Worm (Caenorhabditis elegans) whole organism, young adult: ENCODE data around the gene F11C7.7.

Experiments
- C06A6.2 ChIP-seq: fragments of 200-800 bp; sonication (Bioruptor generic); conservative IDR thresholded peaks from 2 replicates; pipeline ENCODE4 v1.3.6; 2022; ENCODE audit warnings: missing genetic modification characterization, missing compliant biosample characterization
- F22D6.2 ChIP-seq: sonication (generic microtip); optimal IDR thresholded peaks from 2 replicates; lab custom pipeline; 2016; ENCODE audit warnings: mild to moderate bottlenecking, missing genetic modification characterization, missing compliant biosample characterization
- F33H1.4 ChIP-seq: fragments of 200-800 bp; sonication (Bioruptor generic); IDR thresholded peaks from 2 replicates; pipeline ENCODE4 v1.3.6; 2022; ENCODE audit warnings: missing genetic modification reagents, missing genetic modification characterization, missing compliant biosample characterization
- F39B2.1 ChIP-seq: fragments of 200-800 bp; sonication (Bioruptor generic); IDR thresholded peaks from 2 replicates; pipeline ENCODE4 v1.3.6; 2022; ENCODE audit warnings: missing genetic modification reagents, missing genetic modification characterization, missing compliant biosample characterization
- K11D2.4 ChIP-seq: fragments of 200-800 bp; sonication (Bioruptor generic); IDR thresholded peaks from 2 replicates; pipeline ENCODE4 v1.3.6; 2022; ENCODE audit warnings: missing genetic modification reagents, missing genetic modification characterization, missing compliant biosample characterization
- T26A5.8 ChIP-seq: sonication (generic microtip); optimal IDR thresholded peaks from 2 replicates; lab custom pipeline; 2016; ENCODE audit warnings: missing genetic modification characterization, missing compliant biosample characterization
- Y53F4B.3 ChIP-seq: fragments of 200-800 bp; sonication (Bioruptor generic); IDR thresholded peaks from 2 replicates; pipeline ENCODE4 v1.3.6; 2022; ENCODE audit warnings: missing genetic modification reagents, missing genetic modification characterization, missing compliant biosample characterization
- Y53G8AR.9 ChIP-seq: fragments of 200-800 bp; sonication (Bioruptor generic); conservative IDR thresholded peaks from 2 replicates; pipeline ENCODE4 v1.3.6; 2022; ENCODE audit warnings: missing genetic modification reagents, missing genetic modification characterization, missing compliant biosample characterization
- Y56A3A.18 ChIP-seq: fragments of 200-800 bp; sonication (Bioruptor generic); IDR thresholded peaks from 2 replicates; pipeline ENCODE4 v1.3.6; 2022; ENCODE audit warnings: missing genetic modification reagents, missing genetic modification characterization, missing compliant biosample characterization
- akir-1 ChIP-seq: fragments of 200-800 bp; sonication (Bioruptor generic); optimal IDR thresholded peaks from 2 replicates; lab custom pipeline; 2018; ENCODE audit warnings: mild to moderate bottlenecking, missing genetic modification characterization, moderate library complexity, missing compliant biosample characterization
- aptf-2 ChIP-seq: fragments of 200-800 bp; sonication (Bioruptor generic); conservative IDR thresholded peaks from 2 replicates; pipeline ENCODE4 v1.3.6; 2022; ENCODE audit warnings: missing genetic modification reagents, missing genetic modification characterization, missing compliant biosample characterization
- attf-6 ChIP-seq: fragments of 200-800 bp; sonication (Bioruptor generic); IDR thresholded peaks from 2 replicates; pipeline ENCODE4 v1.3.6; 2022; ENCODE audit warnings: missing genetic modification reagents, missing genetic modification characterization, missing compliant biosample characterization
- ccch-3 ChIP-seq: fragments of 200-800 bp; sonication (Bioruptor generic); optimal IDR thresholded peaks from 2 replicates; lab custom pipeline; 2018; ENCODE audit warnings: mild to moderate bottlenecking, missing genetic modification characterization, missing compliant biosample characterization
- ceh-40 ChIP-seq: fragments of 200-800 bp; sonication (Bioruptor generic); IDR thresholded peaks from 2 replicates; pipeline ENCODE4 v1.3.6; 2022; ENCODE audit warnings: missing genetic modification characterization, missing compliant biosample characterization
- dpff-1 ChIP-seq: sonication (generic microtip); optimal IDR thresholded peaks from 2 replicates; lab custom pipeline; 2017; ENCODE audit warnings: mild to moderate bottlenecking, missing genetic modification characterization, missing compliant biosample characterization
- him-1 ChIP-seq: sonication (generic microtip); optimal IDR thresholded peaks from 2 replicates; lab custom pipeline; 2016; ENCODE audit warnings: missing genotype, missing genetic modification reagents, missing genetic modification characterization, missing compliant biosample characterization
- hlh-12 ChIP-seq: sonication (generic microtip); optimal IDR thresholded peaks from 2 replicates; lab custom pipeline; 2016; ENCODE audit warnings: missing genetic modification characterization, missing compliant biosample characterization
- hmg-20 ChIP-seq: fragments of 200-800 bp; sonication (Bioruptor generic); IDR thresholded peaks from 2 replicates; pipeline ENCODE4 v1.3.6; 2022; ENCODE audit warnings: missing genetic modification reagents, missing genetic modification characterization, missing compliant biosample characterization
- lin-26 ChIP-seq: fragments of 200-800 bp; sonication (Bioruptor generic); IDR thresholded peaks from 2 replicates; pipeline ENCODE4 v1.3.6; 2022; ENCODE audit warnings: missing genetic modification reagents, missing genetic modification characterization, missing compliant biosample characterization
- lin-40 ChIP-seq: sonication (generic microtip); optimal IDR thresholded peaks from 2 replicates; lab custom pipeline; 2016; ENCODE audit warnings: missing genetic modification characterization, mild to moderate bottlenecking, missing compliant biosample characterization, missing genotype, missing genetic modification reagents
- lin-54 ChIP-seq: fragments of 200-800 bp; sonication (Bioruptor generic); optimal IDR thresholded peaks from 2 replicates; lab custom pipeline; 2018; ENCODE audit warnings: mild to moderate bottlenecking, missing genetic modification characterization, missing compliant biosample characterization
- lir-1 ChIP-seq: fragments of 200-800 bp; sonication (Bioruptor generic); conservative IDR thresholded peaks from 2 replicates; pipeline ENCODE4 v1.3.6; 2022; ENCODE audit warnings: missing genetic modification reagents, missing genetic modification characterization, missing compliant biosample characterization
- nfya-2 ChIP-seq: fragments of 200-800 bp; sonication (Bioruptor generic); IDR thresholded peaks from 2 replicates; pipeline ENCODE4 v1.3.6; 2022; ENCODE audit warnings: missing genetic modification reagents, missing genetic modification characterization, missing compliant biosample characterization
- nhr-120 ChIP-seq: fragments of 200-800 bp; sonication (Bioruptor generic); IDR thresholded peaks from 2 replicates; pipeline ENCODE4 v1.3.6; 2022; ENCODE audit warnings: missing genetic modification characterization, missing compliant biosample characterization
- nhr-90 ChIP-seq: sonication (generic microtip); optimal IDR thresholded peaks from 2 replicates; lab custom pipeline; 2016; ENCODE audit warnings: missing genotype, mild to moderate bottlenecking, missing genetic modification characterization, missing compliant biosample characterization
- rpc-1 ChIP-seq, 2 experiments: fragments of 150-350 bp in 1 of 2; sonication (generic microtip) in 1 of 2; optimal IDR thresholded peaks; 2 replicates each; lab custom pipeline; 2014 to 2018; ENCODE audit warnings: missing biosample characterization in 1 of 2, missing genetic modification characterization in 1 of 2, missing genetic modification reagents in 1 of 2, missing genotype in 1 of 2
- snpc-1.1 ChIP-seq: sonication (generic microtip); optimal IDR thresholded peaks from 2 replicates; lab custom pipeline; 2017; ENCODE audit warnings: missing genetic modification characterization, mild to moderate bottlenecking, missing compliant biosample characterization, antibody characterized with exemption, moderate library complexity, missing genotype, missing genetic modification reagents; ENCODE audit not compliant: insufficient read depth
- snpc-1.3 ChIP-seq: sonication (generic microtip); optimal IDR thresholded peaks from 2 replicates; lab custom pipeline; 2017; ENCODE audit warnings: missing genetic modification characterization, mild to moderate bottlenecking, missing compliant biosample characterization, antibody characterized with exemption, moderate library complexity, missing genotype, missing genetic modification reagents; ENCODE audit not compliant: insufficient read depth
- somi-1 ChIP-seq: fragments of 200-800 bp; sonication (Bioruptor generic); optimal IDR thresholded peaks from 2 replicates; lab custom pipeline; 2018; ENCODE audit warnings: mild to moderate bottlenecking, missing genetic modification characterization, missing compliant biosample characterization
- tbp1 ChIP-seq: fragments of 200-800 bp; sonication (Bioruptor generic); optimal IDR thresholded peaks from 2 replicates; lab custom pipeline; 2018; ENCODE audit warnings: mild to moderate bottlenecking, missing genetic modification characterization, missing compliant biosample characterization
- tbx-9 ChIP-seq: sonication (generic microtip); optimal IDR thresholded peaks from 2 replicates; lab custom pipeline; 2016; ENCODE audit warnings: borderline replicate concordance, missing genetic modification characterization, inconsistent platforms, missing compliant biosample characterization
- unc-130 ChIP-seq: sonication (generic microtip); optimal IDR thresholded peaks from 2 replicates; lab custom pipeline; 2016; ENCODE audit warnings: missing genetic modification reagents, missing genetic modification characterization, missing compliant biosample characterization
- zfh-2 ChIP-seq: fragments of 200-800 bp; sonication (Bioruptor generic); conservative IDR thresholded peaks from 2 replicates; pipeline ENCODE4 v1.3.6; 2022; ENCODE audit warnings: missing genetic modification reagents, missing genetic modification characterization, missing compliant biosample characterization
- zim-3 ChIP-seq: sonication (generic microtip); optimal IDR thresholded peaks from 2 replicates; lab custom pipeline; 2017; ENCODE audit warnings: mild to moderate bottlenecking, missing genetic modification characterization, moderate library complexity, missing compliant biosample characterization
- ztf-18 ChIP-seq: sonication (generic microtip); optimal IDR thresholded peaks from 2 replicates; lab custom pipeline; 2016; ENCODE audit warnings: missing genotype, mild to moderate bottlenecking, missing genetic modification characterization, missing compliant biosample characterization
- ztf-22 ChIP-seq: fragments of 200-800 bp; sonication (Bioruptor generic); optimal IDR thresholded peaks from 2 replicates; lab custom pipeline; 2018; ENCODE audit warnings: mild to moderate bottlenecking, missing genetic modification characterization, moderate library complexity, missing compliant biosample characterization
- ztf-26 ChIP-seq: sonication (generic microtip); optimal IDR thresholded peaks from 2 replicates; lab custom pipeline; 2017; ENCODE audit warnings: missing genetic modification characterization, missing compliant biosample characterization

The F11C7.7 gene

DNA sequence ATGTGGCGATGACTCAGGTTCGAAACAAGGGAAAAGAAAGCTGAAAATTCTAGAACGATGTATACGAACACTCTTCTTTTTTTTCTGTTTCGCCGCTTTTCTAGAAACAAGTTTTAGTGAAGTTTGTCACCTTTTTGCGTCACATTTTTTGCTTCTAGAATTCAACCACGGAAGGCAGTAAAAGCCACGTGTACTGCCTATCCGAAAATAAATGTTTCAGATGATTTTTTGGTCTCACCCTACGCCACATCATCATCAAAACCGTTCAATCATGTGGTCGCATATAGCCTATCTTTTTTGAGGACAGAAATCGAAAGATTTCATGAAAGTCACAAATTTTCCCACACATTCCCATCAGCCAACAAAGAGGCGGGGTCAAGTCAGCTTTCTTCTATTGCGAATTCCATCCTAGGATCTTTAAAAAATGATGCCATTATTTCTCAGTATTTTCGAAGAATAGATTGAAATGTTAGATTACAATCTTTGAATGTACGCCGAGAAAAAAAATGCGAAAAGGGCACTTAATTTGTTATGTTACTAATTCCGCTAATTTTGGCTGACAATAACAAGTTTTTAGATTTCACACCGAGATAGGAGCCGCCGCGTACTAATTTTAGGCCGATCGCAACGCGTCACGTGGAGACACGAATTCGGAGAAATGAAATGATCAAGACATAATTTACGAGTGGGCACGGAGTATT lies 25.7 kb downstream of the F11C7.7 start:
- peak; percentile 4 for TF ChIP-seq ztf-26 (tag; lab: Kevin White, UChicago)
- peak; percentile 2 for TF ChIP-seq lin-40 (tag; lab: Kevin White, UChicago)
- peak; percentile 75 for TF ChIP-seq K11D2.4
- TF ChIP-seq somi-1 (GFP tag; lab: Kevin White, UChicago), result peak; percentile 11
- TF ChIP-seq tbx-9 (tag; lab: Kevin White, UChicago), result no peak
- TF ChIP-seq, all 124 proteins: peak for 4

DNA sequence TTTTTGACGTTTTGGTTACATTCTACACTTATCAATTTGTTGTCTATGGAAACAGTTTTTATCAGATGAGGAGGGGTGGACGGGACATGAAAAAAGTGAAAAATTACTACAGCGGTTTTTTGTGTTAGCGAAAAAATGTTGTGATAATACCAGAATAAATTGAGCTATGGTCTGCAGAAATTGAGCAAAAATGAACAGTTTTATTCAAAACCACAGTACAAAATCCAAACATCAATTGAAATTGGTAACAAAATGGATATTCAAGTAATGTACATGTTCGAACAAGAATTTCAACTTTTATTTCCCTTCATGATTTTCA lies 26.2 kb downstream of the F11C7.7 start:
- TF ChIP-seq ztf-18, result no peak
- TF ChIP-seq F33H1.4 (GFP tag; lab: Robert Waterston, UW), result no peak
- no peak for TF ChIP-seq T26A5.8 (tag; lab: Kevin White, UChicago)
- no peak for TF ChIP-seq hmg-20 (GFP tag; lab: Robert Waterston, UW)
- TF ChIP-seq K11D2.4, result no peak
- TF ChIP-seq snpc-1.3 (tag; lab: Kevin White, UChicago), result no peak
- TF ChIP-seq him-1 (tag; lab: Kevin White, UChicago), result no peak
- TF ChIP-seq C06A6.2 (GFP tag; lab: Robert Waterston, UW), result no peak
- no peak for TF ChIP-seq Y53F4B.3
- no peak for TF ChIP-seq ccch-3 (GFP tag; lab: Kevin White, UChicago)
- TF ChIP-seq attf-6, result no peak
- no peak for TF ChIP-seq rpc-1 (optimal IDR thresholded peaks at IDR 0.05; lab: Kevin White, UChicago)
- TF ChIP-seq rpc-1 (tag; optimal IDR thresholded peaks at IDR 0.05; lab: Kevin White, UChicago), result no peak
- no peak for TF ChIP-seq nhr-90 (tag; lab: Kevin White, UChicago)
- TF ChIP-seq lin-54 (GFP tag; lab: Kevin White, UChicago), result no peak
- no peak for TF ChIP-seq F22D6.2 (tag; lab: Kevin White, UChicago)
- no peak for TF ChIP-seq tbp1 (GFP tag; lab: Kevin White, UChicago)

DNA sequence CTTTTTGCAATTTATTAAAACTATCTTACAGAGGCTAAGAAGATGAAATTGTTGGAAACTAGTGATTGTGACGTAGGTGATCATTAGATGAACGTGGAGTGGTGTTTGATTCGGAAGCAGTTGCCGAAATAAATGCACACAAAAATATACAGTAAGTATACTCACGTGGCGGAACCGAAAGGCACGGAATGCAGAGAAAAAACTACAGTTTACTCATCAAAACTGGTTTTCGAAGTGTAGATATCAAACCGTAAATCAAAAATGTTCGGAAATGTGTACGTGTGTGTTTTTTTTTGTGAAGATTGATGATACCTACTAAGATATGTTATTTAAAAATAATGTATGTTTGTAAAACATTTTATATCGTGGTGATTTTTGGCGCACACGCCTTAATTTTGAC lies 28.3 kb downstream of the F11C7.7 start:
- TF ChIP-seq ceh-40 (no peak), unc-130 (GFP tag; lab: Kevin White, UChicago) (no peak), F22D6.2 (tag; lab: Kevin White, UChicago) (no peak), snpc-1.1 (no peak), F39B2.1 (GFP tag; lab: Robert Waterston, UW) (no peak), ztf-22 (no peak), dpff-1 (tag; lab: Kevin White, UChicago) (no peak), Y56A3A.18 (GFP tag; lab: Robert Waterston, UW) (no peak), hlh-12 (tag; lab: Kevin White, UChicago) (no peak), him-1 (tag; lab: Kevin White, UChicago) (no peak), ztf-26 (tag; lab: Kevin White, UChicago) (no peak)
- TF ChIP-seq, all 124 proteins: peak for 0

DNA sequence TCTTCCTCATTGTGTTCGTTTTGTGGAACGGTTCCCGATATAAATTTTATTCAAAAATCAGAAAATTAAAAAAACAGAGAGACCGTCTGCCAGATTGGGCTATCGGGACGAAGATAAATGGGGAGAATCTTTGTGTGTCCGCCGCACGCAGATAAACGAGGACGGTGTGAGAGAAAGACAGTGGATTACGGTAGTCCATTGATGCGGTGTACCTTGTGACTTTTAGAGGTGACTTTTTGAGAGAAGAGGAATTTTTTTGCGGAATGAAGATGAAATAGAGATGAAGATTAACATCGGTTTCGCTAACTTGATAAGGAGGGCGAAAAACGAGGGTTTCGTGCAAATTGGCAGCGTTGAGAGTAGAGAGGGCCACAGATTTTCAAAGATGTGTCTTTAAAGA lies 29.4 kb downstream of the F11C7.7 start:
- TF ChIP-seq lin-26, result 0 out of 2 replicates have a peak, but pooled peaks have one; percentile 30
- TF ChIP-seq aptf-2 (GFP tag; lab: Robert Waterston, UW), result no peak

DNA sequence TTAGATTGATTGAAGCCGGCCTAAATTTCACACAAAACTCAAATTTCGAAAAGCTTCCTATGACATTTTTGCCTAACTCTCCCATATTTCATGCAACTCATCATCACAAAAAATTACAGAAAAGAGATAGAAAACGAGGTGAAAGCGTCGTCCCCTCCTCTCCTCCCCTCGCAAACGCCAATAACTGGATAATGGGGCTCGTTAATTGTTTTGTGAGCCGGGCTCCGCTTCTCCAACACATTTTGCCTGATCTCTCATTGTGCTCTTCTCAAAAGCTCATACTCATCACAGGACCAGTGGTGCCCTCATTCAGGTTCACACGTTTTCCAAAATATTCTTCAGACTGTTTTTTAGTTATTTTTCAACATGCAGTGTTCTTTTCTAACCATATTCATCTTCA lies 30.4 kb downstream of the F11C7.7 start, which contains the start of gene pbo-6:
pbo-6 (plus strand) TSS at position 240 of the 400 bp plus-strand sequence.
- TF ChIP-seq nhr-90 (tag; lab: Kevin White, UChicago), result no peak
- no peak for TF ChIP-seq nhr-120 (GFP tag; lab: Robert Waterston, UW)
- no peak for TF ChIP-seq akir-1
- TF ChIP-seq nfya-2 (GFP tag; lab: Robert Waterston, UW), result no peak
- no peak for TF ChIP-seq zfh-2 (GFP tag; lab: Robert Waterston, UW)
- no peak for TF ChIP-seq lir-1 (GFP tag; lab: Robert Waterston, UW)
- TF ChIP-seq Y53G8AR.9 (GFP tag; lab: Robert Waterston, UW), result no peak
- TF ChIP-seq zim-3, result no peak
